Worm (Caenorhabditis elegans) whole organism, mixed stage, embryonic: ENCODE data around the gene srh-45.

ENCODE experiments used
- blmp-1 ChIP-seq: fragments of 150-350 bp; optimal IDR thresholded peaks from 2 replicates; lab custom pipeline; 2014; ENCODE audit warnings: missing biosample characterization, missing genetic modification characterization
- drap-1 ChIP-seq: fragments of 200-800 bp; sonication (Bioruptor generic); optimal IDR thresholded peaks from 3 replicates; lab custom pipeline; 2018; ENCODE audit warnings: mild to moderate bottlenecking, missing genetic modification characterization, missing compliant biosample characterization
- elt-1 ChIP-seq: sonication (generic microtip); optimal IDR thresholded peaks from 2 replicates; lab custom pipeline; 2017; ENCODE audit warnings: missing genetic modification characterization, mild to moderate bottlenecking, missing compliant biosample characterization, antibody characterized with exemption, moderate library complexity, borderline replicate concordance; ENCODE audit not compliant: insufficient read depth
- elt-3 ChIP-seq: fragments of 150-350 bp; optimal IDR thresholded peaks from 2 replicates; lab custom pipeline; 2014; ENCODE audit warnings: missing biosample characterization, missing genetic modification characterization
- hlh-1 ChIP-seq: fragments of 150-350 bp; optimal IDR thresholded peaks from 2 replicates; lab custom pipeline; 2014; ENCODE audit warnings: missing biosample characterization, missing genetic modification reagents, missing genetic modification characterization
- lin-13 ChIP-seq: fragments of 150-350 bp; optimal IDR thresholded peaks from 2 replicates; lab custom pipeline; 2014; ENCODE audit warnings: missing biosample characterization, missing genetic modification characterization
- lsy-2 ChIP-seq: fragments of 150-350 bp; optimal IDR thresholded peaks from 2 replicates; lab custom pipeline; 2014; ENCODE audit warnings: missing biosample characterization, missing genetic modification characterization
- mab-5 ChIP-seq: fragments of 150-350 bp; optimal IDR thresholded peaks from 2 replicates; lab custom pipeline; 2014; ENCODE audit warnings: missing biosample characterization, missing genetic modification characterization
- mep-1 ChIP-seq: fragments of 150-350 bp; optimal IDR thresholded peaks from 2 replicates; lab custom pipeline; 2017; ENCODE audit warnings: missing biosample characterization, missing genetic modification reagents, missing genetic modification characterization, inconsistent platforms
- nhr-237 ChIP-seq: fragments of 150-350 bp; optimal IDR thresholded peaks from 2 replicates; lab custom pipeline; 2014; ENCODE audit warnings: missing biosample characterization, missing genetic modification characterization
- nhr-28 ChIP-seq: fragments of 150-350 bp; optimal IDR thresholded peaks from 2 replicates; lab custom pipeline; 2014; ENCODE audit warnings: missing biosample characterization, missing genetic modification characterization
- nhr-76 ChIP-seq: sonication (generic microtip); optimal IDR thresholded peaks from 2 replicates; lab custom pipeline; 2017; ENCODE audit warnings: missing biosample characterization, missing genetic modification characterization
- snpc-4 ChIP-seq: fragments of 150-350 bp; optimal IDR thresholded peaks from 2 replicates; lab custom pipeline; 2014; ENCODE audit warnings: missing biosample characterization, missing genetic modification characterization
- ztf-11 ChIP-seq: fragments of 150-350 bp; optimal IDR thresholded peaks from 2 replicates; lab custom pipeline; 2014; ENCODE audit warnings: missing biosample characterization, missing genetic modification characterization

DNA sequence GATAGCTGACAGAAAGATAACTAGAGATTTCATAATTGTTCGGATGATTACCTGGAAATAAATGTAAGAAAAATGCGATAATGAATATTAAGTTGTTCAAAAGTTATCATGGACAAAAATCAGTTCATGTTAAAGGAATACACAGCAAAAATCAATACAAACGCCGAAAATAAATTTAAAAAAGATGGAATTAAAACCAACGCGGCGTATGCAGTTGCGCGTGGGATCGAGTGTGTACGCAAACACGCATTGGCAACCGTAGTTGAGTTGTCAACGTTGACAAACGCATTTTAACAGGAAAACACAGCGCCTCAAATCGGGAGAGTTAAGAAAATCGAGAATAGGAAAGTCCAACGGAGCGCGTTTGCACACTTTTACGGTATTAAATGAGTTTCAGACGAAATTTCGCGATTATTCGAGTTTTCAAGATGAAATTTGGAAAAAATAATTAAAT lies 22.2 kb upstream of the srh-45 start, which contains the start of gene tmed-10:
- TF ChIP-seq elt-3 (tag; lab: Kevin White, UChicago), result no peak
- no peak for TF ChIP-seq elt-1 (tag; lab: Kevin White, UChicago)
- TF ChIP-seq lin-13, result peak; percentile 6
- no peak for TF ChIP-seq snpc-4 (tag; lab: Kevin White, UChicago)
- TF ChIP-seq drap-1 (GFP tag; lab: Kevin White, UChicago), result no peak
- TF ChIP-seq nhr-28 (tag; lab: Kevin White, UChicago), result no peak
- TF ChIP-seq mab-5 (tag; lab: Kevin White, UChicago), result no peak
- peak; percentile 34 for TF ChIP-seq mep-1 (tag; lab: Kevin White, UChicago)
- TF ChIP-seq nhr-76 (tag; lab: Kevin White, UChicago), result no peak
- TF ChIP-seq lsy-2 (tag; lab: Kevin White, UChicago), result peak; percentile 88
- no peak for TF ChIP-seq nhr-237
- TF ChIP-seq hlh-1 (tag; lab: Kevin White, UChicago), result peak; percentile 22
- no peak for TF ChIP-seq blmp-1 (tag; lab: Kevin White, UChicago)
- TF ChIP-seq ztf-11 (tag; lab: Kevin White, UChicago), result no peak
